Worm (Caenorhabditis elegans) whole organism, late embryonic: ENCODE measurements around the gene rop-1.

ENCODE experiments used
- F13H6.1 ChIP-seq: sonication (generic microtip); optimal IDR thresholded peaks from 2 replicates; lab custom pipeline; 2016; ENCODE audit warnings: missing genetic modification characterization, missing compliant biosample characterization
- K09A11.1 ChIP-seq: sonication (generic microtip); optimal IDR thresholded peaks from 2 replicates; lab custom pipeline; 2017; ENCODE audit warnings: antibody characterized with exemption, mild to moderate bottlenecking, missing genetic modification characterization, missing compliant biosample characterization; ENCODE audit not compliant: insufficient read depth
- elt-2 ChIP-seq: sonication (generic microtip); optimal IDR thresholded peaks from 2 replicates; lab custom pipeline; 2016; ENCODE audit warnings: missing genetic modification reagents, missing genetic modification characterization, missing compliant biosample characterization
- hlh-15 ChIP-seq: sonication (generic microtip); optimal IDR thresholded peaks from 2 replicates; lab custom pipeline; 2016; ENCODE audit warnings: missing genetic modification characterization, missing compliant biosample characterization
- lin-11 ChIP-seq: fragments of 200-800 bp; sonication (Bioruptor generic); optimal IDR thresholded peaks from 2 replicates; lab custom pipeline; 2018; ENCODE audit warnings: mild to moderate bottlenecking, missing genetic modification characterization, missing compliant biosample characterization
- nhr-232 ChIP-seq: sonication (generic microtip); optimal IDR thresholded peaks from 2 replicates; lab custom pipeline; 2016; ENCODE audit warnings: missing genetic modification characterization, missing compliant biosample characterization
- pha-4 ChIP-seq: fragments of 150-350 bp; optimal IDR thresholded peaks from 2 replicates; lab custom pipeline; 2018; ENCODE audit warnings: missing biosample characterization, missing genetic modification reagents, missing genetic modification characterization
- rnt-1 ChIP-seq: sonication (generic microtip); optimal IDR thresholded peaks from 2 replicates; lab custom pipeline; 2016; ENCODE audit warnings: missing genetic modification characterization, missing compliant biosample characterization
- tbx-2 ChIP-seq: sonication (generic microtip); optimal IDR thresholded peaks from 2 replicates; lab custom pipeline; 2016; ENCODE audit warnings: missing genetic modification characterization, missing compliant biosample characterization

DNA sequence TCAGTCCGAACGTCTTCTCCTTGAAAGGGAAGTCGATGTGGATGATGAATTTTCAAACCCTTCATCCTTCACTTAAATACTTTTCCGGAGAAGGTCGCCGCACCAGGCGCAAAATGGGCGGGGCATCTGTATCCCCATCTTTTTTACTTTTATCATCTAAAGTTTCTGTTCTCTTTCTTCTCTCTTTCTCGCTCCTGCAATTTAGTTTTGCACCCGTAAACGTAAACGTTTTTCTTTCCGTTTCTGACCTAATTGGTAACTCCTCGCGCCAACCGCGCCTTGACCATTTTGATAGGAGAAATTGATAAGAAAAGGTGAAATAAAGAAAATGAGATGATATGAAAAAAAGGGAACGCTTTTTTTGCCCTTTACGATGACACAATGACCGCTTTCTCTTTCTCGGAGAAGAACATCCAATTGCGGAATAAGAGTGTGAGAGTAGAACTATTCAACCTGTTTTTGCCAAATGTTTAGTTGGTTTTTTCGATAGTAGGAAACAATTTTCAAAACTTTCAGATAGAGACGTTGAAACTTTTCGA, 38.0 kb upstream of the rop-1 start, which contains the start of gene col-149:
- TF ChIP-seq elt-2 (tag; lab: Kevin White, UChicago) (no peak), pha-4 (tag; lab: Kevin White, UChicago) (no peak), K09A11.1 (tag; lab: Kevin White, UChicago) (no peak), rnt-1 (no peak), hlh-15 (tag; lab: Kevin White, UChicago) (no peak), F13H6.1 (no peak), tbx-2 (no peak), nhr-232 (no peak), lin-11 (tag; lab: Kevin White, UChicago) (no peak)
